Worm (Caenorhabditis elegans): ENCODE results near the gene asm-2.

DNA sequence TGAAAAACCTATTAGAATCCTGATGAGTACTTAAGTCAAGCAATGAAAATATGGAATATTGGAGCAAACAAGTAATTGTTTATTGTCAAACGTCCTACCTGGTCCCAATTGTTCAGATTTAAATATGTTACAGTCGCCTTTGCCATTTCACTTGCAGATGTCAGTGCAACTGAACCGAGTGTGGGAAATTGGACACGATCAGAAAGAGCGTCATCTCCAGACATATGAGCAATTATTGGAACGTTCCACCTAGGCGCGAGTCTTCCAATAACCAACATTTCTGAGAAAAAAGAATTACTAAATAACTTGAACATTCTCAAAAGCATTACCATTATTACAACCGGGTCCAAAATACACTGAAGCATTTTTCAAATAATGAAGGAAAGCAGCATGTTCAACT, 13.0 kb upstream of the asm-2 start:
- TF ChIP-seq klf-2 (GFP tag; conservative IDR thresholded peaks at IDR 0.05), result no peak
- no peak for TF ChIP-seq flt-1 (GFP tag; IDR thresholded peaks at IDR 0.05)
- no peak for TF ChIP-seq ref-1 (GFP tag; conservative IDR thresholded peaks at IDR 0.05)
- no peak for TF ChIP-seq med-1 (GFP tag; optimal IDR thresholded peaks at IDR 0.05; ENCODE audit: insufficient read depth)

Data from whole organism, midembryonic.